Fruit fly (Drosophila melanogaster) whole organism, embryonic: ENCODE data around the gene CG6951.

ENCODE experiments used
- Adf1 ChIP-seq: fragments of 200-800 bp; sonication (Bioruptor generic); IDR thresholded peaks from 2 replicates; pipeline ENCODE4 v1.3.6; 2022; ENCODE audit warnings: missing biosample characterization, missing genetic modification characterization
- B-H1 ChIP-seq: fragments of 200-800 bp; sonication (Bioruptor generic); IDR thresholded peaks from 3 replicates; pipeline ENCODE4 v1.3.6; 2022; ENCODE audit warnings: missing biosample characterization, missing genetic modification characterization
- CG10267 ChIP-seq: fragments of 200-800 bp; sonication (Bioruptor generic); optimal IDR thresholded peaks from 2 replicates; lab custom pipeline; 2018; ENCODE audit warnings: missing biosample characterization, mild to moderate bottlenecking, missing genetic modification characterization, moderate library complexity
- CG12104 ChIP-seq: fragments of 200-800 bp; sonication (Bioruptor generic); optimal IDR thresholded peaks from 3 replicates; lab custom pipeline; 2016; ENCODE audit warnings: missing biosample characterization, missing genetic modification characterization
- CG12219 ChIP-seq: fragments of 200-800 bp; sonication (Bioruptor generic); optimal IDR thresholded peaks from 3 replicates; lab custom pipeline; 2018; ENCODE audit warnings: missing biosample characterization, mild to moderate bottlenecking, missing genetic modification characterization
- CG12744 ChIP-seq: fragments of 200-800 bp; sonication (Bioruptor generic); optimal IDR thresholded peaks from 2 replicates; lab custom pipeline; 2016; ENCODE audit warnings: missing biosample characterization, missing genetic modification characterization
- CG13296 ChIP-seq: fragments of 200-800 bp; sonication (Bioruptor generic); optimal IDR thresholded peaks from 3 replicates; lab custom pipeline; 2018; ENCODE audit warnings: missing biosample characterization, mild to moderate bottlenecking, missing genetic modification characterization
- CG14014 ChIP-seq: fragments of 200-800 bp; sonication (Bioruptor generic); IDR thresholded peaks from 2 replicates; pipeline ENCODE4 v1.3.6; 2022; ENCODE audit warnings: missing biosample characterization, missing genetic modification characterization
- CG14710 ChIP-seq: fragments of 200-800 bp; sonication (Bioruptor generic); optimal IDR thresholded peaks from 3 replicates; lab custom pipeline; 2019; ENCODE audit warnings: missing biosample characterization, mild to moderate bottlenecking, missing genetic modification characterization, moderate library complexity
- CG15073 ChIP-seq: fragments of 200-800 bp; sonication (Bioruptor generic); optimal IDR thresholded peaks from 2 replicates; lab custom pipeline; 2016; ENCODE audit warnings: missing biosample characterization, missing genetic modification characterization
- CG15479 ChIP-seq: fragments of 200-800 bp; sonication (Bioruptor generic); optimal IDR thresholded peaks from 3 replicates; lab custom pipeline; 2019; ENCODE audit warnings: missing biosample characterization, mild to moderate bottlenecking, missing genetic modification characterization, moderate library complexity
- CG16779 ChIP-seq: fragments of 200-800 bp; sonication (Bioruptor generic); IDR thresholded peaks from 2 replicates; pipeline ENCODE4 v1.3.6; 2022; ENCODE audit warnings: missing biosample characterization, missing genetic modification characterization
- CG17385 ChIP-seq: fragments of 200-800 bp; sonication (Bioruptor generic); optimal IDR thresholded peaks from 3 replicates; lab custom pipeline; 2018; ENCODE audit warnings: missing biosample characterization, mild to moderate bottlenecking, missing genetic modification characterization
- CG18262 ChIP-seq: fragments of 200-800 bp; optimal IDR thresholded peaks from 3 replicates; lab custom pipeline; 2019; ENCODE audit warnings: missing biosample characterization, mild to moderate bottlenecking, missing genetic modification characterization, moderate library complexity
- CG2120 ChIP-seq: fragments of 200-800 bp; sonication (Bioruptor generic); optimal IDR thresholded peaks from 3 replicates; lab custom pipeline; 2016; ENCODE audit warnings: missing biosample characterization, missing genetic modification characterization
- CG30403 ChIP-seq: fragments of 200-800 bp; sonication (Bioruptor generic); optimal IDR thresholded peaks from 3 replicates; lab custom pipeline; 2016; ENCODE audit warnings: missing biosample characterization, missing genetic modification characterization
- CG32767 ChIP-seq: fragments of 200-800 bp; sonication (Bioruptor generic); IDR thresholded peaks from 2 replicates; pipeline ENCODE4 v1.3.6; 2022; ENCODE audit warnings: missing biosample characterization, missing genetic modification characterization
- CG5245 ChIP-seq: fragments of 200-800 bp; sonication (Bioruptor generic); optimal IDR thresholded peaks from 3 replicates; lab custom pipeline; 2016; ENCODE audit warnings: missing biosample characterization, missing genetic modification characterization
- CG6254 ChIP-seq: fragments of 200-800 bp; sonication (Bioruptor generic); optimal IDR thresholded peaks from 3 replicates; lab custom pipeline; 2017; ENCODE audit warnings: mild to moderate bottlenecking, missing biosample characterization, missing genetic modification reagents, missing genetic modification characterization
- CG6791 ChIP-seq: fragments of 200-800 bp; sonication (Bioruptor generic); IDR thresholded peaks from 3 replicates; pipeline ENCODE4 v1.3.6; 2022; ENCODE audit warnings: missing biosample characterization, missing genetic modification characterization; ENCODE audit not compliant: partially characterized antibody
- CG7357 ChIP-seq: fragments of 200-800 bp; sonication (Bioruptor generic); IDR thresholded peaks from 3 replicates; pipeline ENCODE4 v1.3.6; 2022; ENCODE audit warnings: missing biosample characterization, missing genetic modification characterization
- CG7556 ChIP-seq: fragments of 200-800 bp; sonication (Bioruptor generic); optimal IDR thresholded peaks from 2 replicates; lab custom pipeline; 2017; ENCODE audit warnings: missing biosample characterization, mild to moderate bottlenecking, missing genetic modification characterization
- CG8388 ChIP-seq: fragments of 200-800 bp; sonication (Bioruptor generic); optimal IDR thresholded peaks from 2 replicates; lab custom pipeline; 2019; ENCODE audit warnings: missing biosample characterization, mild to moderate bottlenecking, missing genetic modification characterization, moderate library complexity
- D ChIP-seq, 2 experiments: fragments of 200-800 bp in 1 of 2; fragments of >200 bp in 1 of 2; sonication (Bioruptor generic) in 1 of 2; optimal IDR thresholded peaks; 2 replicates in 1 of 2; 3 replicates in 1 of 2; lab custom pipeline; 2017; ENCODE audit warnings: mild to moderate bottlenecking in 1 of 2, missing biosample characterization in 1 of 2, missing genetic modification characterization in 1 of 2, missing genetic modification reagents in 1 of 2
- Dad ChIP-seq: fragments of 200-800 bp; sonication (Bioruptor generic); optimal IDR thresholded peaks from 3 replicates; lab custom pipeline; 2016; ENCODE audit warnings: missing biosample characterization, missing genetic modification characterization
- Dll ChIP-seq: fragments of 200-800 bp; sonication (Bioruptor generic); IDR thresholded peaks from 4 replicates; pipeline ENCODE4 v1.3.6; 2022; ENCODE audit warnings: missing biosample characterization, missing genetic modification characterization; ENCODE audit not compliant: partially characterized antibody
- Fer1 ChIP-seq: fragments of 200-800 bp; sonication (Bioruptor generic); optimal IDR thresholded peaks from 2 replicates; lab custom pipeline; 2017; ENCODE audit warnings: missing biosample characterization, mild to moderate bottlenecking, missing genetic modification characterization
- Gsc ChIP-seq: fragments of 200-800 bp; sonication (Bioruptor generic); IDR thresholded peaks from 2 replicates; pipeline ENCODE4 v1.3.6; 2022; ENCODE audit warnings: missing biosample characterization, missing genetic modification characterization
- HLH3B ChIP-seq: fragments of 200-800 bp; sonication (Bioruptor generic); IDR thresholded peaks from 2 replicates; pipeline ENCODE4 v1.3.6; 2022; ENCODE audit warnings: missing biosample characterization, missing genetic modification characterization
- Lpt ChIP-seq: fragments of >200 bp; optimal IDR thresholded peaks from 2 replicates; lab custom pipeline; 2018; ENCODE audit warnings: missing biosample characterization, missing genetic modification characterization
- MTF-1 ChIP-seq: fragments of 200-800 bp; sonication (Bioruptor generic); optimal IDR thresholded peaks from 2 replicates; lab custom pipeline; 2018; ENCODE audit warnings: missing biosample characterization, mild to moderate bottlenecking, missing genetic modification characterization, borderline replicate concordance
- Mad ChIP-seq: fragments of 200-800 bp; sonication (Bioruptor generic); optimal IDR thresholded peaks from 2 replicates; lab custom pipeline; 2016; ENCODE audit warnings: missing biosample characterization, missing genetic modification characterization
- Sox102F ChIP-seq: fragments of 200-800 bp; sonication (Bioruptor generic); optimal IDR thresholded peaks from 2 replicates; lab custom pipeline; 2018; ENCODE audit warnings: missing biosample characterization, mild to moderate bottlenecking, missing genetic modification characterization, moderate library complexity
- aop ChIP-seq: fragments of 200-800 bp; sonication (Bioruptor generic); IDR thresholded peaks from 2 replicates; pipeline ENCODE4 v1.3.6; 2022; ENCODE audit warnings: missing biosample characterization, missing genetic modification characterization
- bowl ChIP-seq: fragments of 200-800 bp; sonication (Bioruptor generic); IDR thresholded peaks from 2 replicates; pipeline ENCODE4 v1.3.6; 2022; ENCODE audit warnings: missing biosample characterization, missing genetic modification characterization
- btn ChIP-seq: fragments of 200-800 bp; sonication (Bioruptor generic); optimal IDR thresholded peaks from 2 replicates; lab custom pipeline; 2016; ENCODE audit warnings: missing biosample characterization, missing genetic modification characterization
- chif ChIP-seq, 2 experiments: fragments of 200-800 bp; sonication (Bioruptor generic); optimal IDR thresholded peaks; 3 replicates each; lab custom pipeline; 2016; ENCODE audit warnings: missing biosample characterization in 2 of 2, missing genetic modification characterization in 2 of 2
- crc ChIP-seq: fragments of 200-800 bp; sonication (Bioruptor generic); optimal IDR thresholded peaks from 2 replicates; lab custom pipeline; 2016; ENCODE audit warnings: missing biosample characterization, missing genetic modification characterization
- croc ChIP-seq: fragments of 200-800 bp; sonication (Bioruptor generic); conservative IDR thresholded peaks from 3 replicates; pipeline ENCODE4 v1.3.6; 2022; ENCODE audit warnings: missing biosample characterization, missing genetic modification characterization
- danr ChIP-seq: fragments of 200-800 bp; sonication (Bioruptor generic); IDR thresholded peaks from 2 replicates; pipeline ENCODE4 v1.3.6; 2022; ENCODE audit warnings: missing biosample characterization, missing genetic modification characterization
- fd102C ChIP-seq: fragments of 200-800 bp; sonication (Bioruptor generic); optimal IDR thresholded peaks from 2 replicates; lab custom pipeline; 2018; ENCODE audit warnings: missing biosample characterization, mild to moderate bottlenecking, missing genetic modification characterization, moderate library complexity
- gce ChIP-seq: fragments of 200-800 bp; sonication (Bioruptor generic); IDR thresholded peaks from 3 replicates; pipeline ENCODE4 v1.3.6; 2022; ENCODE audit warnings: missing biosample characterization, missing genetic modification characterization
- hbn ChIP-seq: fragments of 200-800 bp; sonication (Bioruptor generic); IDR thresholded peaks from 2 replicates; pipeline ENCODE4 v1.3.6; 2022; ENCODE audit warnings: missing biosample characterization, missing genetic modification characterization; ENCODE audit not compliant: partially characterized antibody
- kay ChIP-seq: fragments of 200-800 bp; sonication (Bioruptor generic); optimal IDR thresholded peaks from 2 replicates; lab custom pipeline; 2016; ENCODE audit warnings: missing biosample characterization, missing genetic modification characterization
- kni ChIP-seq: fragments of 200-800 bp; sonication (Bioruptor generic); optimal IDR thresholded peaks from 3 replicates; lab custom pipeline; 2017; ENCODE audit warnings: mild to moderate bottlenecking, missing biosample characterization, missing genetic modification reagents, missing genetic modification characterization
- lmd ChIP-seq: fragments of 200-800 bp; sonication (Bioruptor generic); IDR thresholded peaks from 2 replicates; pipeline ENCODE4 v1.3.6; 2022; ENCODE audit warnings: missing biosample characterization, missing genetic modification characterization
- lov ChIP-seq, 2 experiments: fragments of 200-800 bp in 1 of 2; fragments of >200 bp in 1 of 2; sonication (Bioruptor generic) in 1 of 2; IDR thresholded peaks in 1 of 2; optimal IDR thresholded peaks in 1 of 2; 2 replicates in 1 of 2; 3 replicates in 1 of 2; pipeline versions ENCODE4 v1.3.6 to Lab custom; 2017 to 2022; ENCODE audit warnings: missing biosample characterization in 1 of 2, missing genetic modification characterization in 1 of 2
- odd ChIP-seq: fragments of 200-800 bp; sonication (Bioruptor generic); optimal IDR thresholded peaks from 2 replicates; lab custom pipeline; 2017; ENCODE audit warnings: missing biosample characterization, mild to moderate bottlenecking, missing genetic modification characterization
- phol ChIP-seq: fragments of 200-800 bp; sonication (Bioruptor generic); optimal IDR thresholded peaks from 3 replicates; lab custom pipeline; 2018; ENCODE audit warnings: missing biosample characterization, mild to moderate bottlenecking, missing genetic modification characterization, moderate library complexity
- pnt ChIP-seq: fragments of 200-800 bp; sonication (Bioruptor generic); optimal IDR thresholded peaks from 3 replicates; lab custom pipeline; 2016; ENCODE audit warnings: missing biosample characterization, missing genetic modification characterization
- ttk ChIP-seq: fragments of 200-800 bp; sonication (Bioruptor generic); IDR thresholded peaks from 2 replicates; pipeline ENCODE4 v2.1.2; 2022; ENCODE audit warnings: missing biosample characterization, missing genetic modification characterization

Gene CG6951

DNA sequence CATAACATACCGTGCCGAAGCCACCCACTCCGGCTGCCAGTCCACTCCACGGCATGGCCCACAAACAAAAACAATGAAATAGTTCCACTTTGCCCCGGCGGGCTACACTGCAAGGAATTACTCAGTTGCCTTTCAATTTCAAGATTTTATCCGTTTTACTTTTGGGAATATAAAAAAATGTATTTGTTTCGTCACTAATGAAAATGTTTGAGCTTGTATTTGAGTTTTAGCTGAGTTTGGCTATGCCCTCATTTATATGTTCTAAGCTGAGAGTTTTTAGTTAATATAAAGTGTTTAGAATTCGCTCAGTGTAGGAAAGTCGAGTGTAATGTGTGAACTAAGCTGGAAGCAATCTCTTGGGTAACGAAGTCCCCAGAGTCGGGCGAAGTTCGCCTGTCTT, 35.5 kb downstream of the CG6951 start (continued):
- TF ChIP-seq chif (GFP tag; optimal IDR thresholded peaks at IDR 0.05; lab: Kevin White, UChicago) (peak; percentile 17 to 20), CG12104 (no peak), pnt (GFP tag; lab: Kevin White, UChicago) (peak; percentile 62), Dll (GFP tag; lab: Robert Waterston, UW) (no peak), CG14710 (tag; lab: Kevin White, UChicago) (peak; percentile 9), HLH3B (peak; percentile 54), CG30403 (peak; percentile 55), CG6791 (GFP tag; lab: Robert Waterston, UW) (no peak), hbn (GFP tag; lab: Robert Waterston, UW) (no peak), Adf1 (GFP tag; lab: Robert Waterston, UW) (no peak), CG15479 (GFP tag; lab: Kevin White, UChicago) (no peak), CG10267 (tag; lab: Kevin White, UChicago) (peak; percentile 19), CG13296 (GFP tag; lab: Kevin White, UChicago) (peak; percentile 7), lov (optimal IDR thresholded peaks at IDR 0.05; lab: Kevin White, UChicago) (no peak), lov (GFP tag; IDR thresholded peaks at IDR 0.05; lab: Robert Waterston, UW) (no peak), danr (GFP tag; lab: Robert Waterston, UW) (no peak), odd (GFP tag; lab: Kevin White, UChicago) (no peak), kay (GFP tag; lab: Kevin White, UChicago) (no peak), CG18262 (tag; lab: Kevin White, UChicago) (no peak), Sox102F (peak; percentile 68), CG7357 (GFP tag; lab: Robert Waterston, UW) (no peak), croc (GFP tag; lab: Robert Waterston, UW) (no peak), MTF-1 (GFP tag; lab: Kevin White, UChicago) (no peak), CG5245 (GFP tag; lab: Kevin White, UChicago) (no peak), bowl (GFP tag; lab: Robert Waterston, UW) (no peak), fd102C (no peak), CG14014 (GFP tag; lab: Robert Waterston, UW) (peak; percentile 36; the same call in 1 of the 2 replicates), lmd (GFP tag; lab: Robert Waterston, UW) (peak; percentile 41; the same call in 1 of the 2 replicates), B-H1 (no peak), CG17385 (no peak), CG15073 (no peak), Gsc (GFP tag; lab: Robert Waterston, UW) (no peak), phol (tag; lab: Kevin White, UChicago) (no peak), btn (GFP tag; lab: Kevin White, UChicago) (peak; percentile 18), kni (GFP tag; lab: Kevin White, UChicago) (no peak), aop (no peak), CG2120 (GFP tag; lab: Kevin White, UChicago) (peak; percentile 60), Lpt (GFP tag; lab: Kevin White, UChicago) (no peak), CG8388 (GFP tag; lab: Kevin White, UChicago) (peak; percentile 39), Fer1 (GFP tag; lab: Kevin White, UChicago) (no peak), ttk (GFP tag; lab: Robert Waterston, UW) (peak; percentile 45; the same call in 1 of the 2 replicates), D (optimal IDR thresholded peaks at IDR 0.05; lab: Kevin White, UChicago) (no peak), D (GFP tag; optimal IDR thresholded peaks at IDR 0.05; lab: Kevin White, UChicago) (no peak), crc (GFP tag; lab: Kevin White, UChicago) (peak; percentile 28), CG12219 (GFP tag; lab: Kevin White, UChicago) (peak; percentile 22), gce (GFP tag; lab: Robert Waterston, UW) (no peak), CG6254 (GFP tag; lab: Kevin White, UChicago) (peak; percentile 11), Mad (no peak), CG16779 (GFP tag; lab: Robert Waterston, UW) (no peak), CG7556 (peak; percentile 69), CG32767 (no peak), Dad (GFP tag; lab: Kevin White, UChicago) (no peak), CG12744 (GFP tag; lab: Kevin White, UChicago) (no peak)
